Worm (Caenorhabditis elegans): ENCODE measurements around the gene scl-20.
"Not testable (repeated sequence)": the region's sequence is repeated elsewhere in the genome, so short reads cannot be mapped to it uniquely, and the experiment has no call there.

ce11 chrV:18762044-18762443 lies 27.8 kb upstream of the scl-20 start, which contains the start of gene F11D11.22:
- not testable (repeated sequence) for TF ChIP-seq lin-11 (tag; optimal IDR thresholded peaks at IDR 0.05); nhr-232 (tag; optimal IDR thresholded peaks at IDR 0.05); lim-6 (tag; optimal IDR thresholded peaks at IDR 0.05); pax-1 (tag; optimal IDR thresholded peaks at IDR 0.05); fkh-10 (GFP tag; optimal IDR thresholded peaks at IDR 0.05); zip-5 (tag; optimal IDR thresholded peaks at IDR 0.05); tbx-7 (tag; optimal IDR thresholded peaks at IDR 0.05); sox-2 (GFP tag; IDR thresholded peaks at IDR 0.05); F13H6.1 (tag; optimal IDR thresholded peaks at IDR 0.05); ama-1 (optimal IDR thresholded peaks at IDR 0.05); hlh-13 (GFP tag; optimal IDR thresholded peaks at IDR 0.05); nfya-1 (tag; optimal IDR thresholded peaks at IDR 0.05); npax-4 (tag; optimal IDR thresholded peaks at IDR 0.05)
